Worm (Caenorhabditis elegans) whole organism, young adult: ENCODE results near the gene pho-12.

Experiments used
- B0019.2 ChIP-seq: fragments of 200-800 bp; sonication (Bioruptor generic); conservative IDR thresholded peaks from 2 replicates; pipeline ENCODE4 v1.3.6; 2022; ENCODE audit warnings: missing genetic modification reagents, missing genetic modification characterization, missing compliant biosample characterization
- F10E7.11 ChIP-seq: sonication (generic microtip); optimal IDR thresholded peaks from 2 replicates; lab custom pipeline; 2017; ENCODE audit warnings: mild to moderate bottlenecking, missing genetic modification characterization, moderate library complexity, missing compliant biosample characterization
- F33H1.4 ChIP-seq: fragments of 200-800 bp; sonication (Bioruptor generic); IDR thresholded peaks from 2 replicates; pipeline ENCODE4 v1.3.6; 2022; ENCODE audit warnings: missing genetic modification reagents, missing genetic modification characterization, missing compliant biosample characterization
- F37B4.10 ChIP-seq: fragments of 200-800 bp; sonication (Bioruptor generic); IDR thresholded peaks from 2 replicates; pipeline ENCODE4 v1.3.6; 2022; ENCODE audit warnings: missing genetic modification characterization, missing compliant biosample characterization
- F39B2.1 ChIP-seq: fragments of 200-800 bp; sonication (Bioruptor generic); IDR thresholded peaks from 2 replicates; pipeline ENCODE4 v1.3.6; 2022; ENCODE audit warnings: missing genetic modification reagents, missing genetic modification characterization, missing compliant biosample characterization
- ZK185.1 ChIP-seq: sonication (generic microtip); optimal IDR thresholded peaks from 2 replicates; lab custom pipeline; 2016; ENCODE audit warnings: mild to moderate bottlenecking, missing genetic modification characterization, missing compliant biosample characterization; ENCODE audit not compliant: poor library complexity, severe bottlenecking
- atf-7 ChIP-seq: sonication (generic microtip); optimal IDR thresholded peaks from 2 replicates; lab custom pipeline; 2017; ENCODE audit warnings: mild to moderate bottlenecking, missing genetic modification characterization, missing compliant biosample characterization
- bed-2 ChIP-seq: fragments of 200-800 bp; sonication (Bioruptor generic); IDR thresholded peaks from 2 replicates; pipeline ENCODE4 v1.3.6; 2022; ENCODE audit warnings: missing genetic modification reagents, missing genetic modification characterization, missing compliant biosample characterization
- dpff-1 ChIP-seq: sonication (generic microtip); optimal IDR thresholded peaks from 2 replicates; lab custom pipeline; 2017; ENCODE audit warnings: mild to moderate bottlenecking, missing genetic modification characterization, missing compliant biosample characterization
- dpl-1 ChIP-seq: fragments of 150-350 bp; optimal IDR thresholded peaks from 2 replicates; lab custom pipeline; 2014; ENCODE audit warnings: missing biosample characterization, missing genetic modification reagents, missing genetic modification characterization
- egl-18 ChIP-seq: fragments of 200-800 bp; sonication (Bioruptor generic); IDR thresholded peaks from 2 replicates; pipeline ENCODE4 v1.3.6; 2022; ENCODE audit warnings: missing genetic modification reagents, missing genetic modification characterization, missing compliant biosample characterization
- lin-26 ChIP-seq: fragments of 200-800 bp; sonication (Bioruptor generic); IDR thresholded peaks from 2 replicates; pipeline ENCODE4 v1.3.6; 2022; ENCODE audit warnings: missing genetic modification reagents, missing genetic modification characterization, missing compliant biosample characterization
- madf-10 ChIP-seq: sonication (generic microtip); optimal IDR thresholded peaks from 2 replicates; lab custom pipeline; 2016; ENCODE audit warnings: mild to moderate bottlenecking, missing genetic modification characterization, missing compliant biosample characterization
- nfyb-1 ChIP-seq: fragments of 200-800 bp; sonication (Bioruptor generic); IDR thresholded peaks from 2 replicates; pipeline ENCODE4 v1.3.6; 2022; ENCODE audit warnings: missing genetic modification reagents, missing genetic modification characterization, missing compliant biosample characterization
- nhr-179 ChIP-seq: sonication (generic microtip); optimal IDR thresholded peaks from 2 replicates; lab custom pipeline; 2016; ENCODE audit warnings: mild to moderate bottlenecking, missing genetic modification characterization, missing compliant biosample characterization
- sdz-38 ChIP-seq: sonication (generic microtip); optimal IDR thresholded peaks from 2 replicates; lab custom pipeline; 2016; ENCODE audit warnings: missing genotype, missing genetic modification characterization, missing compliant biosample characterization
- sea-2 ChIP-seq: fragments of 200-800 bp; sonication (Bioruptor generic); IDR thresholded peaks from 2 replicates; pipeline ENCODE4 v1.3.6; 2022; ENCODE audit warnings: missing genetic modification characterization, missing compliant biosample characterization
- sptf-2 ChIP-seq: fragments of 200-800 bp; sonication (Bioruptor generic); optimal IDR thresholded peaks from 2 replicates; lab custom pipeline; 2018; ENCODE audit warnings: mild to moderate bottlenecking, missing genetic modification characterization, missing compliant biosample characterization
- tbx-9 ChIP-seq: sonication (generic microtip); optimal IDR thresholded peaks from 2 replicates; lab custom pipeline; 2016; ENCODE audit warnings: borderline replicate concordance, missing genetic modification characterization, inconsistent platforms, missing compliant biosample characterization

Gene pho-12

DNA sequence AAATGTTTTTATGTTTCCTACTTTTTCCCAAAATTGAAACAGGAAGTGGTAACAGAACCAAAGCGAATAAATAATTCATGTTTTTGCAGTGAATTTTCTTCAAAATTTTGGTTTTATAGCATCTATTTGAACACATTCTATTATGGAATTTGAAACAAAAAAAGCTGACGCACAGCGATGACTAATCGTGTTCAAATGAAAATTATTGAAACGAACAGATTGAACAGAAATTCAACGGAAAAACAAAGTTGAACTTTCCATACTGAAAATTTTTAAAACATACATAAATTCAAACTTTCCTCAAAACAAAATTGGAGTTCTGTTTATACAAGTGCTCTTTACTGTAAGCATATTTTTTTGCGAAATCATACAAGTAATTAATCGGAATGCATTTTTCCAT, 48.6 kb downstream of the pho-12 start, which contains the start of gene F59A6.12:
TSS of gene F59A6.12 (minus strand) at position 101 of the 400 bp plus-strand sequence.
- TF ChIP-seq madf-10 (tag; lab: Kevin White, UChicago): no peak
- TF ChIP-seq nhr-179 (tag; lab: Kevin White, UChicago): no peak
- TF ChIP-seq lin-26 (GFP tag; lab: Robert Waterston, UW): no peak
- no peak for TF ChIP-seq F39B2.1
- TF ChIP-seq egl-18 (GFP tag; lab: Robert Waterston, UW): no peak
- no peak for TF ChIP-seq F33H1.4 (GFP tag; lab: Robert Waterston, UW)
- no peak for TF ChIP-seq ZK185.1
- no peak for TF ChIP-seq dpl-1 (GFP tag; lab: Kevin White, UChicago)
- no peak for TF ChIP-seq B0019.2 (GFP tag; lab: Robert Waterston, UW)
- no peak for TF ChIP-seq sea-2 (GFP tag; lab: Robert Waterston, UW)
- TF ChIP-seq dpff-1: no peak
- no peak for TF ChIP-seq tbx-9 (tag; lab: Kevin White, UChicago)
- TF ChIP-seq F10E7.11 (tag; lab: Kevin White, UChicago): no peak
- TF ChIP-seq sdz-38 (tag; lab: Kevin White, UChicago): no peak
- TF ChIP-seq sptf-2: no peak
- TF ChIP-seq nfyb-1: no peak
- TF ChIP-seq F37B4.10 (GFP tag; lab: Robert Waterston, UW): no peak
- no peak for TF ChIP-seq atf-7 (tag; lab: Kevin White, UChicago)
- TF ChIP-seq bed-2 (GFP tag; lab: Robert Waterston, UW): no peak
